Worm (Caenorhabditis elegans) whole organism, midembryonic: ENCODE measurements around the gene T25B9.1.

ENCODE experiments used
- T22C8.4 ChIP-seq: fragments of 200-800 bp; sonication (Bioruptor generic); IDR thresholded peaks from 2 replicates; pipeline ENCODE4 v1.3.6; 2022; ENCODE audit warnings: missing genetic modification characterization, missing compliant biosample characterization
- cog-1 ChIP-seq: sonication (generic microtip); optimal IDR thresholded peaks from 2 replicates; lab custom pipeline; 2016; ENCODE audit warnings: missing genetic modification characterization, missing compliant biosample characterization
- flt-1 ChIP-seq: fragments of 200-800 bp; sonication (Bioruptor generic); IDR thresholded peaks from 2 replicates; pipeline ENCODE4 v1.3.6; 2022; ENCODE audit warnings: missing genetic modification characterization, missing compliant biosample characterization
- klf-2 ChIP-seq: fragments of 200-800 bp; sonication (Bioruptor generic); conservative IDR thresholded peaks from 2 replicates; pipeline ENCODE4 v1.3.6; 2022; ENCODE audit warnings: missing genetic modification reagents, missing genetic modification characterization, missing compliant biosample characterization
- med-1 ChIP-seq: sonication (generic microtip); optimal IDR thresholded peaks from 2 replicates; lab custom pipeline; 2017; ENCODE audit warnings: missing genetic modification characterization, mild to moderate bottlenecking, missing compliant biosample characterization, antibody characterized with exemption, missing genetic modification reagents; ENCODE audit not compliant: insufficient read depth
- ref-1 ChIP-seq: fragments of 200-800 bp; sonication (Bioruptor generic); conservative IDR thresholded peaks from 2 replicates; pipeline ENCODE4 v1.3.6; 2022; ENCODE audit warnings: missing genetic modification reagents, missing genetic modification characterization, missing compliant biosample characterization
- tab-1 ChIP-seq: fragments of 200-800 bp; sonication (Bioruptor generic); IDR thresholded peaks from 2 replicates; pipeline ENCODE4 v1.3.6; 2022; ENCODE audit warnings: missing genetic modification characterization, missing compliant biosample characterization
- ztf-23 ChIP-seq: fragments of 200-800 bp; sonication (Bioruptor generic); IDR thresholded peaks from 2 replicates; pipeline ENCODE4 v1.3.6; 2022; ENCODE audit warnings: missing genetic modification reagents, missing genetic modification characterization, missing compliant biosample characterization
- ztf-29 ChIP-seq: fragments of 200-800 bp; sonication (Bioruptor generic); IDR thresholded peaks from 2 replicates; pipeline ENCODE4 v1.3.6; 2022; ENCODE audit warnings: missing genetic modification reagents, missing genetic modification characterization, missing compliant biosample characterization

The T25B9.1 gene

DNA sequence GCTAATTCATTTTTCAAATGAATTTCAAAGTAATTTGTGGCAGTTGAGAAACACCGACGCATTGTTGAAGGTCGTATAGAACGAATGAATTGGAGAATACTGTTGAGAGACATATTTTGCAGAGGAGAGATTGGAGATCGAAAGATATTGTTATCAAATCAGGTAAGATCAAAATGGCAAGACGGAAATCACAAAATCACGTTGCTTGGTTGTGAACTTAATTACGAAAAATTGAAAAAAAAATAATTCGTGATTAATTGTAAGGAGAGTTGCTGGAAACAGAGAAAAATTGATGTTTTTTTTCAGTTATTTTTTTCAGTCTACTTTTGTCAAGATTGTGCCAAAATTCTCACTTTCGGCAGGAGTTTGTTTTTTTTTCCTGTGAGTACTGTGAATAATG, at the start of gene T25B9.1:
T25B9.1 (minus strand) TSS at position 101 of the 400 bp plus-strand sequence.
- no peak for TF ChIP-seq ztf-23 (GFP tag; lab: Robert Waterston, UW)
- TF ChIP-seq tab-1 (GFP tag; lab: Robert Waterston, UW): no peak
- TF ChIP-seq klf-2 (GFP tag; lab: Robert Waterston, UW): no peak
- TF ChIP-seq flt-1 (GFP tag; lab: Robert Waterston, UW): no peak
- no peak for TF ChIP-seq ztf-29
- no peak for TF ChIP-seq T22C8.4
- no peak for TF ChIP-seq med-1 (GFP tag; lab: Kevin White, UChicago)
- TF ChIP-seq cog-1 (tag; lab: Kevin White, UChicago): no peak
- TF ChIP-seq ref-1: no peak

DNA sequence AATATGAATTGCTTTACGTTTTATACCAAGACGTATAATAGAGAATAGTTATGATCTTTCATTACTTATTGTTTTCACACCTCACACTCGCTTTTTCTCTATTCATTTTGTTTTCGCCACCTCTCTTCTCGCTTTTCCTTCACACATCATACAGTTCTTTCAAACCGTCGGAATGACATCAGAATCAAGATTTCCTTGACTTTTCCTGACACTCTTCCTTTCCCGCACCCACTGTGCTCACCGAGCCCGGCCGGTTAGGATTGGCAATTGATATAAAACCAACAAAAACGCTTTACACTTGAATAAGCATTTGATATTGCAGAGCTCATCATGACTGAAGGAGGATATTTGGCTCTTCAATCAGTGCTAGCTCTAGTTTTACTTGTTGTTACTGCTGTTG, 49.4 kb upstream of the T25B9.1 start, which contains the start of gene zipt-2.1:
zipt-2.1 (plus strand) TSS at position 301 of the 400 bp plus-strand sequence.
- no peak for TF ChIP-seq klf-2 (GFP tag; lab: Robert Waterston, UW)
- TF ChIP-seq T22C8.4: no peak
- no peak for TF ChIP-seq med-1 (GFP tag; lab: Kevin White, UChicago)
- no peak for TF ChIP-seq cog-1 (tag; lab: Kevin White, UChicago)
- TF ChIP-seq ref-1: no peak
- no peak for TF ChIP-seq ztf-23 (GFP tag; lab: Robert Waterston, UW)
- no peak for TF ChIP-seq flt-1 (GFP tag; lab: Robert Waterston, UW)
- no peak for TF ChIP-seq ztf-29
- no peak for TF ChIP-seq tab-1 (GFP tag; lab: Robert Waterston, UW)

DNA sequence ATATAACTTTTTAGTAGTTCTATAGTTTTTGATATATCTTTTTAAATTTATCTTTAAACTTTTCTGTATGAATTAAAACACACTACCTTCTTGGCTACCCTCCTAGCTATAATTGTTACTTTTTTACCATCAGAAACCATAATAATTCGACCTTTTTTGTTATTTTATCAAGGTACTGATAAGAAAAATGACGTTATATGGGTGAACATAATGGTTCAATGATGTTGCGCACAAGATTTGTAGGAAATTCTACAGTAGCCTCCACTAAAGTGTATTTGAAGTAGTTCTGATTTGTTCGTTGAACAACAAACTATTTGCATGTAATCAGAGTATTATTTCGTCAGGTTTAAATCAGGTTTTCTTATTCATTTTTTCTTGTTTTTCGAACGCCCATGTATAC, 48.7 kb upstream of the T25B9.1 start:
- no peak for TF ChIP-seq flt-1 (GFP tag; lab: Robert Waterston, UW)
- TF ChIP-seq cog-1 (tag; lab: Kevin White, UChicago): no peak
- TF ChIP-seq ztf-23 (GFP tag; lab: Robert Waterston, UW): no peak
- no peak for TF ChIP-seq klf-2 (GFP tag; lab: Robert Waterston, UW)
- TF ChIP-seq ztf-29: no peak
- no peak for TF ChIP-seq T22C8.4
- TF ChIP-seq med-1 (GFP tag; lab: Kevin White, UChicago): no peak
- no peak for TF ChIP-seq tab-1 (GFP tag; lab: Robert Waterston, UW)
- TF ChIP-seq ref-1: no peak

DNA sequence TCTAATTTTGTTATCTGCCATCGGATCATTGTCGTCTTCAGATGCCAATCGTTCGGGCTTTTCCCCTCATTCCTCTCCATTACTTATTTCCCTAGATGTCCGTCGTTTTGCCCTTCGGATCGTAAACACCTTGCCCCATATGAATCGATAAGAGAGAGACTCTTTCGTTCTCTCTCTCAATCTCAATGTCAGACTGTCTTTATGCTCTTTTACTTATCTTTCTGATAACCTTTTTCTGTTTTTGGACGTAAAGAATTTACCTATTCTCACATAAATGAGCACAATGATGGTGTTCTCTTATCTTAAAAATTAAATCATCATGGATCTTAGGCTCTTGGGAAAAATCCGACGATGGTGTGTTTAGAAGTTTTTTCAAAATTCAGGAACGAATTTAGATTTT, 46.8 kb upstream of the T25B9.1 start:
- no peak for TF ChIP-seq cog-1 (tag; lab: Kevin White, UChicago)
- TF ChIP-seq ztf-29: no peak
- TF ChIP-seq med-1 (GFP tag; lab: Kevin White, UChicago): no peak
- no peak for TF ChIP-seq klf-2 (GFP tag; lab: Robert Waterston, UW)
- no peak for TF ChIP-seq flt-1 (GFP tag; lab: Robert Waterston, UW)

DNA sequence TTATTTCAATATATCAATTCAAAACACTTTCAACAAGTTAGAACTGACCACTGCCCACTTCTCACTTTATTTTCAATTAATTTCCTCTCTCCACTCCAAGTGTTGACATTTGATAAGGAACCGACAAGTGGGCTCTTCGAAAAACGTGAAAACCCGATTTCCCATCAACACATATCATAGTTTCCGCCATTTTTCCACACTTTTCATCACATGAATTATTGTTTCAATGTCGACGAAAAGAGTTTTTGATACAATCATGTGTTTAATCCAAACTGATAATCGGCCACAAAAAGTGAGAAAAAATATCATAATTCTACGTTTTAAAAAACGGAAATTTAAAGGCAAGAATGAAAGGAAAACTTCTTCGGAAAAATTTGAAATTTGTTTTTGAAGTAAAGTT, 45.7 kb upstream of the T25B9.1 start:
- no peak for TF ChIP-seq T22C8.4
- TF ChIP-seq ztf-23 (GFP tag; lab: Robert Waterston, UW): no peak
- no peak for TF ChIP-seq cog-1 (tag; lab: Kevin White, UChicago)
- TF ChIP-seq flt-1 (GFP tag; lab: Robert Waterston, UW): no peak
- no peak for TF ChIP-seq ztf-29
- TF ChIP-seq klf-2 (GFP tag; lab: Robert Waterston, UW): no peak

DNA sequence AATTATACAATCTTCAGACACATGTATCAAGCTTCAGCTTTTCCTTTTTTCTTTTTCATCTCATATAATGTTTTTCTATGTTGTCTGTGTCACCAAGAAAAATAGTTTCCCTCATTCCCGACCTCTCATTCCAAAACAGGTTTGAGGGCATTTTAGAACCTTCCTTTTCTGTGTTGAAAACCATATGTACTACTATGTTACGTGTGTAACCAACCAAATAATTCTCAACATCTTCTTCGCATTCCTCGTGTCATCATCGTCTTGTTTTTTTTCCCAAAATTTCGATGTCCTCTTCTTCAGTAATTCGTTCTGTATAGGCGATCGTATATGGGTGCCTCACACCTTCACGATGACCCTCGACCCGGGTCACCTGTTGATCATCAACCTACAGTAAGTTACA, 40.4 kb upstream of the T25B9.1 start, which contains the start of gene pept-2:
pept-2 (plus strand) TSS at position 301 of the 400 bp plus-strand sequence.
- TF ChIP-seq T22C8.4: no peak
- no peak for TF ChIP-seq med-1 (GFP tag; lab: Kevin White, UChicago)

DNA sequence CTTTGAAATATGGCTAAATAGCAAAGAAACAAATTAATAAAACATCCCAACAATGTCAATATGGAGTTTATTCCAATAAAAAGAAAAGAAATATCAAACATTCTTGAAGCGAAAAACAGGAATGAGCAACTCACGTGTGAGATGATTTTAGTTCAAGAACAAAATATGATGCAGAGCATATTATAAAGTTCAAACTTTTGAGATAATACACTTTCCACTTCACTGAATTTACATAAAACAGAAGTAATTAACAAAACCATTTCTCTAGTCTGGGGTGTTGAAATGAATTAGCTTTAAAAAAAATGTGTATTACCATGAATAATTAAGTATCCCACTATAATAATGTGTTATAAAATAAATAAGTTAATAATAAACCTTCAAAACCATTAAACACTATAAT, 36.8 kb upstream of the T25B9.1 start, which contains the start of gene srd-7:
srd-7 (minus strand) TSS at position 101 of the 400 bp plus-strand sequence.
- TF ChIP-seq flt-1 (GFP tag; lab: Robert Waterston, UW) (no peak), cog-1 (tag; lab: Kevin White, UChicago) (no peak), tab-1 (GFP tag; lab: Robert Waterston, UW) (no peak), ztf-29 (no peak), med-1 (GFP tag; lab: Kevin White, UChicago) (no peak), T22C8.4 (no peak), klf-2 (GFP tag; lab: Robert Waterston, UW) (no peak), ref-1 (no peak), ztf-23 (GFP tag; lab: Robert Waterston, UW) (no peak)

DNA sequence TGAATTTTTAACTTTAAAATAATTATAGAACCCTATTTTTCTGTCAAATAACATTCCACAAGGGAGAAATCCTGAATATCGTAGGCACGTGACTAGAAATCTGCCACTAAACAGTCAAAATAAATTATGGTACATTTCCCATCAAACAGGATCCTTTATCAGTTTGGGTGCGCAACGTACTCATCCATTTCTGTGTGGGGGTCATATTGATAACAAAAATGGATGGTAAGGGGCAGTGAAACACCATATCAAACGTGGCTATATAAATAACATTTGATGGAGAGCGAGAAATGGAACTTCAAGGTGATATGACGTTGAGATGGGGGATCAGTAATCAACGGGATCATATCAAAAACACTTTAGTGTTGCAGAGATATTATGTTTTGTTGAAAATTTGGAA, 34.1 kb upstream of the T25B9.1 start:
- TF ChIP-seq ref-1: no peak
- no peak for TF ChIP-seq med-1 (GFP tag; lab: Kevin White, UChicago)
- no peak for TF ChIP-seq T22C8.4
- no peak for TF ChIP-seq ztf-29
- no peak for TF ChIP-seq tab-1 (GFP tag; lab: Robert Waterston, UW)
- TF ChIP-seq flt-1 (GFP tag; lab: Robert Waterston, UW): no peak
- TF ChIP-seq klf-2 (GFP tag; lab: Robert Waterston, UW): no peak
- no peak for TF ChIP-seq ztf-23 (GFP tag; lab: Robert Waterston, UW)
- TF ChIP-seq cog-1 (tag; lab: Kevin White, UChicago): no peak

DNA sequence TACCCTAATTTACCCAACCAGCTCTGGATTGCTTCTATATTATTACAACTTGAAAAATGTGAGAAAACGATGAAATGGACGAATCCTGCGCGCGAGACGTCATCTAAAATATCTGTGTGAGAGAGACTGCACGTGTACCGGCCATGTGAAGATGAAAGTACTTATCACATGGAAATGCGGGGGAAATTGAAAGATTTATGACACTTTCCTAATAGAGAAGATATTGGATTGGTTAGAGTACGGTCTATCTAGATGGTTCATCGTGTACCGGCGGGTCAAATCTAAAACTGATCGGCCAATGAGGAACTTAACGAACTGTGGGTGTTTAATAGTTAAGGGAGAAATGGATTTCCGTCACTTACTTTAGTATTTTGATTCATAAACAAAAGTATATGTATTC, 32.1 kb upstream of the T25B9.1 start:
- TF ChIP-seq cog-1 (tag; lab: Kevin White, UChicago): no peak
- no peak for TF ChIP-seq klf-2 (GFP tag; lab: Robert Waterston, UW)
- TF ChIP-seq ztf-29: no peak
- TF ChIP-seq T22C8.4: no peak
- TF ChIP-seq ztf-23 (GFP tag; lab: Robert Waterston, UW): no peak
- TF ChIP-seq ref-1: no peak
- TF ChIP-seq flt-1 (GFP tag; lab: Robert Waterston, UW): no peak
- no peak for TF ChIP-seq tab-1 (GFP tag; lab: Robert Waterston, UW)
- TF ChIP-seq med-1 (GFP tag; lab: Kevin White, UChicago): no peak

DNA sequence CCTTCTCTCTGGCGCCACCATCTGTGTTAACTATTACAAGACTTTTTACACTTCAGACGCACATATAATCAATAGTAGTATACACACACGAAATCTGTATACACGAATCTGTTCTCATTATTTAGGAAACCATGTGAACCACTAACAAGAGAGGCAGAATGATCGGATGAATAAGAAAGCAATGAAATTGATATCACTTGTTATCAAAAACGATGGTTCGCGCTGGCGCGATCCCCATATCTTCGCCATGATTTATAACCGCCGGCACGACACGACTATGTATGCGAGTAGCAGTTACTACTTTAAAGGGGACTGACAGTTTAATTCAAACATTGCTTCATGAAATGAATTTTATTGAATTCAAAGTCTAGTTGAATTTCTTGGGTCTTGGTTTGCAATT, 31.4 kb upstream of the T25B9.1 start:
- TF ChIP-seq T22C8.4 (no peak), ref-1 (no peak), med-1 (GFP tag; lab: Kevin White, UChicago) (no peak), ztf-23 (GFP tag; lab: Robert Waterston, UW) (no peak)
